Worm (Caenorhabditis elegans) whole organism, mixed stage, embryonic: ENCODE results near the gene dlat-2.

Source experiments
- M03D4.4 ChIP-seq: sonication (generic microtip); optimal IDR thresholded peaks from 2 replicates; lab custom pipeline; 2017; ENCODE audit warnings: mild to moderate bottlenecking, missing genetic modification characterization, missing compliant biosample characterization
- blmp-1 ChIP-seq: fragments of 150-350 bp; optimal IDR thresholded peaks from 2 replicates; lab custom pipeline; 2014; ENCODE audit warnings: missing biosample characterization, missing genetic modification characterization
- ceh-39 ChIP-seq: fragments of 150-350 bp; optimal IDR thresholded peaks from 2 replicates; lab custom pipeline; 2014; ENCODE audit warnings: missing biosample characterization, missing genetic modification characterization
- ceh-43 ChIP-seq: fragments of 200-800 bp; sonication (Bioruptor generic); optimal IDR thresholded peaks from 2 replicates; lab custom pipeline; 2018; ENCODE audit warnings: mild to moderate bottlenecking, missing genetic modification characterization, moderate library complexity, missing compliant biosample characterization
- ceh-83 ChIP-seq: fragments of 200-800 bp; sonication (Bioruptor generic); optimal IDR thresholded peaks from 2 replicates; lab custom pipeline; 2018; ENCODE audit warnings: mild to moderate bottlenecking, missing genetic modification characterization, missing compliant biosample characterization
- ces-1 ChIP-seq: fragments of 150-350 bp; optimal IDR thresholded peaks from 2 replicates; lab custom pipeline; 2014; ENCODE audit warnings: missing biosample characterization, missing genetic modification reagents, missing genetic modification characterization
- cnd-1 ChIP-seq: fragments of 200-800 bp; sonication (Bioruptor generic); optimal IDR thresholded peaks from 2 replicates; lab custom pipeline; 2018; ENCODE audit warnings: mild to moderate bottlenecking, missing genetic modification characterization, missing compliant biosample characterization
- drap-1 ChIP-seq: fragments of 200-800 bp; sonication (Bioruptor generic); optimal IDR thresholded peaks from 3 replicates; lab custom pipeline; 2018; ENCODE audit warnings: mild to moderate bottlenecking, missing genetic modification characterization, missing compliant biosample characterization
- elt-3 ChIP-seq: fragments of 150-350 bp; optimal IDR thresholded peaks from 2 replicates; lab custom pipeline; 2014; ENCODE audit warnings: missing biosample characterization, missing genetic modification characterization
- flh-1 ChIP-seq: fragments of 200-800 bp; sonication (Bioruptor generic); optimal IDR thresholded peaks from 2 replicates; lab custom pipeline; 2018; ENCODE audit warnings: mild to moderate bottlenecking, missing genetic modification characterization, moderate library complexity, missing compliant biosample characterization
- ham-2 ChIP-seq: fragments of 200-800 bp; sonication (Bioruptor generic); optimal IDR thresholded peaks from 2 replicates; lab custom pipeline; 2018; ENCODE audit warnings: mild to moderate bottlenecking, missing genetic modification characterization, missing compliant biosample characterization
- hlh-1 ChIP-seq: fragments of 150-350 bp; optimal IDR thresholded peaks from 2 replicates; lab custom pipeline; 2014; ENCODE audit warnings: missing biosample characterization, missing genetic modification reagents, missing genetic modification characterization
- lin-32 ChIP-seq: fragments of 200-800 bp; sonication (Bioruptor generic); optimal IDR thresholded peaks from 2 replicates; lab custom pipeline; 2018; ENCODE audit warnings: mild to moderate bottlenecking, missing genetic modification characterization, missing compliant biosample characterization
- mep-1 ChIP-seq: fragments of 150-350 bp; optimal IDR thresholded peaks from 2 replicates; lab custom pipeline; 2017; ENCODE audit warnings: missing biosample characterization, missing genetic modification reagents, missing genetic modification characterization, inconsistent platforms
- nhr-12 ChIP-seq: fragments of 150-350 bp; optimal IDR thresholded peaks from 2 replicates; lab custom pipeline; 2014; ENCODE audit warnings: missing biosample characterization, missing genetic modification characterization
- nhr-237 ChIP-seq: fragments of 150-350 bp; optimal IDR thresholded peaks from 2 replicates; lab custom pipeline; 2014; ENCODE audit warnings: missing biosample characterization, missing genetic modification characterization
- nhr-28 ChIP-seq: fragments of 150-350 bp; optimal IDR thresholded peaks from 2 replicates; lab custom pipeline; 2014; ENCODE audit warnings: missing biosample characterization, missing genetic modification characterization
- nhr-76 ChIP-seq: sonication (generic microtip); optimal IDR thresholded peaks from 2 replicates; lab custom pipeline; 2017; ENCODE audit warnings: missing biosample characterization, missing genetic modification characterization
- sem-2 ChIP-seq: fragments of 200-800 bp; sonication (Bioruptor generic); optimal IDR thresholded peaks from 2 replicates; lab custom pipeline; 2018; ENCODE audit warnings: mild to moderate bottlenecking, missing genetic modification characterization, missing compliant biosample characterization
- snpc-4 ChIP-seq: fragments of 150-350 bp; optimal IDR thresholded peaks from 2 replicates; lab custom pipeline; 2014; ENCODE audit warnings: missing biosample characterization, missing genetic modification characterization
- sptf-1 ChIP-seq: sonication (generic microtip); optimal IDR thresholded peaks from 2 replicates; lab custom pipeline; 2017; ENCODE audit warnings: mild to moderate bottlenecking, missing genetic modification characterization, moderate library complexity, missing compliant biosample characterization
- unc-120 ChIP-seq: sonication (generic microtip); optimal IDR thresholded peaks from 2 replicates; lab custom pipeline; 2017; ENCODE audit warnings: missing genetic modification characterization, missing compliant biosample characterization; ENCODE audit not compliant: poor library complexity, severe bottlenecking
- unc-39 ChIP-seq: fragments of 150-350 bp; optimal IDR thresholded peaks from 2 replicates; lab custom pipeline; 2014; ENCODE audit warnings: missing biosample characterization, missing genetic modification characterization
- unc-62 ChIP-seq: fragments of 150-350 bp; optimal IDR thresholded peaks from 2 replicates; lab custom pipeline; 2014; ENCODE audit warnings: missing biosample characterization, missing genetic modification reagents, missing genetic modification characterization
- zip-8 ChIP-seq: fragments of 150-350 bp; optimal IDR thresholded peaks from 2 replicates; lab custom pipeline; 2014; ENCODE audit warnings: missing biosample characterization, missing genetic modification characterization
- ztf-11 ChIP-seq: fragments of 150-350 bp; optimal IDR thresholded peaks from 2 replicates; lab custom pipeline; 2014; ENCODE audit warnings: missing biosample characterization, missing genetic modification characterization

Gene dlat-2

ce11 chrIV:17343482-17343881, 36.9 kb upstream of the dlat-2 start, which contains the start of gene C49C3.11:
Gene C49C3.11, plus strand, starts transcription at chrIV:17343782.
- TF ChIP-seq ces-1 (GFP tag; lab: Kevin White, UChicago) (no peak), mep-1 (no peak), nhr-12 (tag; lab: Kevin White, UChicago) (no peak), nhr-237 (tag; lab: Kevin White, UChicago) (no peak), hlh-1 (tag; lab: Kevin White, UChicago) (no peak), unc-62 (GFP tag; lab: Kevin White, UChicago) (no peak), ceh-83 (GFP tag; lab: Kevin White, UChicago) (no peak)

- TF ChIP-seq snpc-4 (tag; lab: Kevin White, UChicago) (no peak), ceh-39 (tag; lab: Kevin White, UChicago) (no peak)
Observed at ce11 chrIV:17346599-17347218, 33.7 kb upstream of the dlat-2 start, which contains the start of the genes clec-197 and clec-198. Gene clec-197, minus strand, starts transcription at chrIV:17346699. Gene clec-198, plus strand, starts transcription at chrIV:17347168.

ce11 chrIV:17351586-17351985, 28.8 kb upstream of the dlat-2 start, which contains the start of gene clec-199:
Gene clec-199, plus strand, starts transcription at chrIV:17351886.
- TF ChIP-seq hlh-1 (tag; lab: Kevin White, UChicago): no peak
- no peak for TF ChIP-seq ces-1 (GFP tag; lab: Kevin White, UChicago)
- TF ChIP-seq lin-32 (GFP tag; lab: Kevin White, UChicago): no peak
- TF ChIP-seq ztf-11 (tag; lab: Kevin White, UChicago): no peak
- TF ChIP-seq unc-62 (GFP tag; lab: Kevin White, UChicago): no peak
- TF ChIP-seq mep-1: no peak
- no peak for TF ChIP-seq flh-1 (GFP tag; lab: Kevin White, UChicago)
- no peak for TF ChIP-seq unc-120
- no peak for TF ChIP-seq blmp-1 (tag; lab: Kevin White, UChicago)
- TF ChIP-seq M03D4.4: no peak

ce11 chrIV:17361143-17361542, 19.3 kb upstream of the dlat-2 start, which contains the start of gene clec-202:
Gene clec-202, plus strand, starts transcription at chrIV:17361443.
- TF ChIP-seq nhr-76 (tag; lab: Kevin White, UChicago) (no peak), ham-2 (GFP tag; lab: Kevin White, UChicago) (no peak), nhr-12 (tag; lab: Kevin White, UChicago) (no peak), nhr-28 (tag; lab: Kevin White, UChicago) (no peak), unc-39 (no peak)

- TF ChIP-seq hlh-1 (tag; lab: Kevin White, UChicago) (no peak), sem-2 (GFP tag; lab: Kevin White, UChicago) (no peak)
Observed at ce11 chrIV:17367294-17367693, 13.1 kb upstream of the dlat-2 start, which contains the start of gene zipt-17. Gene zipt-17, minus strand, starts transcription at chrIV:17367394.

- TF ChIP-seq drap-1 (no peak), M03D4.4 (no peak), ceh-39 (tag; lab: Kevin White, UChicago) (no peak), zip-8 (tag; lab: Kevin White, UChicago) (no peak), ham-2 (GFP tag; lab: Kevin White, UChicago) (no peak), ztf-11 (tag; lab: Kevin White, UChicago) (no peak), sptf-1 (tag; lab: Kevin White, UChicago) (no peak), snpc-4 (tag; lab: Kevin White, UChicago) (no peak), ceh-43 (GFP tag; lab: Kevin White, UChicago) (no peak), elt-3 (no peak)
Observed at ce11 chrIV:17368292-17368691, 12.1 kb upstream of the dlat-2 start, which contains the start of gene trh-1. Gene trh-1, plus strand, starts transcription at chrIV:17368592.

- TF ChIP-seq zip-8 (tag; lab: Kevin White, UChicago): peak; percentile 7
- TF ChIP-seq nhr-76 (tag; lab: Kevin White, UChicago): no peak
- no peak for TF ChIP-seq elt-3
- TF ChIP-seq drap-1: no peak
- no peak for TF ChIP-seq cnd-1 (tag; lab: Kevin White, UChicago)
- TF ChIP-seq ham-2 (GFP tag; lab: Kevin White, UChicago): no peak
- TF ChIP-seq nhr-12 (tag; lab: Kevin White, UChicago): no peak
- TF ChIP-seq snpc-4 (tag; lab: Kevin White, UChicago): no peak
Observed at ce11 chrIV:17371469-17371868, 9.0 kb upstream of the dlat-2 start, which contains the start of gene C30H6.5. Gene C30H6.5, plus strand, starts transcription at chrIV:17371769.
